Worm (Caenorhabditis elegans): ENCODE results near the gene pos-1.

The pos-1 gene

ce11 chrV:8434400-8434827, 20.5 kb downstream of the pos-1 start:
- peak; percentile 52 for TF ChIP-seq pag-3 (tag; optimal IDR thresholded peaks at IDR 0.05; ENCODE audit: borderline replicate concordance, insufficient read depth)
- TF ChIP-seq tbx-2 (tag; optimal IDR thresholded peaks at IDR 0.05): no peak
- TF ChIP-seq nhr-90 (tag; optimal IDR thresholded peaks at IDR 0.05; ENCODE audit: poor library complexity): no peak
- TF ChIP-seq aly-2 (tag; optimal IDR thresholded peaks at IDR 0.05): no peak
- TF ChIP-seq mep-1 (tag; optimal IDR thresholded peaks at IDR 0.05): peak; percentile 42
- TF ChIP-seq unc-130 (tag; optimal IDR thresholded peaks at IDR 0.05): no peak
- TF ChIP-seq lin-13 (GFP tag; optimal IDR thresholded peaks at IDR 0.05): no peak
- TF ChIP-seq nhr-76 (tag; optimal IDR thresholded peaks at IDR 0.05): no peak
- TF ChIP-seq elt-3 (tag; optimal IDR thresholded peaks at IDR 0.05): peak in 1 of 6 experiments; percentile 41
- no peak for TF ChIP-seq F16B12.6 (tag; optimal IDR thresholded peaks at IDR 0.05)
- TF ChIP-seq ces-1 (GFP tag; optimal IDR thresholded peaks at IDR 0.05): no peak
- TF ChIP-seq snu-23 (GFP tag; optimal IDR thresholded peaks at IDR 0.05): peak; percentile 26
- no peak for TF ChIP-seq ets-5 (GFP tag; IDR thresholded peaks at IDR 0.05)
- TF ChIP-seq sptf-1 (tag; optimal IDR thresholded peaks at IDR 0.05): no peak
- TF ChIP-seq lin-35 (GFP tag; optimal IDR thresholded peaks at IDR 0.05): peak in 1 of 2 experiments; percentile 36
- TF ChIP-seq alr-1 (tag; optimal IDR thresholded peaks at IDR 0.05; ENCODE audit: borderline replicate concordance): no peak
- TF ChIP-seq elt-2 (tag; optimal IDR thresholded peaks at IDR 0.05): peak; percentile 66
- TF ChIP-seq nhr-85 (tag): peak; percentile 6
- TF ChIP-seq zip-4 (GFP tag; optimal IDR thresholded peaks at IDR 0.05): no peak
- peak; percentile 32 for TF ChIP-seq nhr-20 (tag; optimal IDR thresholded peaks at IDR 0.05)
- peak; percentile 20 for TF ChIP-seq nhr-71 (tag; optimal IDR thresholded peaks at IDR 0.05)
- peak; percentile 69 for TF ChIP-seq blmp-1 (tag; optimal IDR thresholded peaks at IDR 0.05)
- TF ChIP-seq nhr-28 (tag; optimal IDR thresholded peaks at IDR 0.05): no peak
- no peak for TF ChIP-seq vab-15 (tag; optimal IDR thresholded peaks at IDR 0.05)
- peak; percentile 78 for TF ChIP-seq lin-14 (GFP tag; optimal IDR thresholded peaks at IDR 0.05)
- TF ChIP-seq swsn-7 (tag; optimal IDR thresholded peaks at IDR 0.05): no peak

ce11 chrV:8435292-8435691, 21.4 kb downstream of the pos-1 start:
- TF ChIP-seq dsc-1 (tag; optimal IDR thresholded peaks at IDR 0.05) (peak; percentile 23), pqm-1 (tag; optimal IDR thresholded peaks at IDR 0.05) (no peak), rnt-1 (tag; optimal IDR thresholded peaks at IDR 0.05) (peak; percentile 6), lin-14 (GFP tag; optimal IDR thresholded peaks at IDR 0.05) (peak; percentile 43), pag-3 (tag; optimal IDR thresholded peaks at IDR 0.05; ENCODE audit: borderline replicate concordance, insufficient read depth) (no peak), fkh-10 (GFP tag; optimal IDR thresholded peaks at IDR 0.05) (peak; percentile 2), mep-1 (tag; optimal IDR thresholded peaks at IDR 0.05) (peak; percentile 1), sup-37 (GFP tag; optimal IDR thresholded peaks at IDR 0.05) (no peak)

ce11 chrV:8437358-8437757, 23.5 kb downstream of the pos-1 start:
- TF ChIP-seq fkh-8 (tag; optimal IDR thresholded peaks at IDR 0.05) (no peak), nhr-77 (tag; optimal IDR thresholded peaks at IDR 0.05) (no peak), unc-130 (tag; optimal IDR thresholded peaks at IDR 0.05) (no peak), sox-4 (tag; optimal IDR thresholded peaks at IDR 0.05) (no peak), nhr-19 (GFP tag; conservative IDR thresholded peaks at IDR 0.05) (no peak), mab-9 (GFP tag; IDR thresholded peaks at IDR 0.05) (0 out of 2 replicates have a peak, but pooled peaks have one; percentile 26), blmp-1 (tag; optimal IDR thresholded peaks at IDR 0.05) (no peak), lin-14 (GFP tag; optimal IDR thresholded peaks at IDR 0.05) (peak; percentile 64)

ce11 chrV:8444357-8444856, 30.5 kb downstream of the pos-1 start, which contains the start of gene lmd-3:
TSS of gene lmd-3 (minus strand) at chrV:8444806.
- TF ChIP-seq nhr-237 (tag; optimal IDR thresholded peaks at IDR 0.05) (no peak), fkh-8 (tag; optimal IDR thresholded peaks at IDR 0.05) (peak; percentile 67), ceh-8 (GFP tag; optimal IDR thresholded peaks at IDR 0.05) (no peak), dsc-1 (tag; optimal IDR thresholded peaks at IDR 0.05) (peak; percentile 20), hlh-4 (tag; optimal IDR thresholded peaks at IDR 0.05) (no peak), lin-14 (GFP tag; optimal IDR thresholded peaks at IDR 0.05) (peak; percentile 28), fos-1 (tag; optimal IDR thresholded peaks at IDR 0.05) (no peak)
